Fruit fly (Drosophila melanogaster): ENCODE results near the gene CG31097.

The CG31097 gene

DNA sequence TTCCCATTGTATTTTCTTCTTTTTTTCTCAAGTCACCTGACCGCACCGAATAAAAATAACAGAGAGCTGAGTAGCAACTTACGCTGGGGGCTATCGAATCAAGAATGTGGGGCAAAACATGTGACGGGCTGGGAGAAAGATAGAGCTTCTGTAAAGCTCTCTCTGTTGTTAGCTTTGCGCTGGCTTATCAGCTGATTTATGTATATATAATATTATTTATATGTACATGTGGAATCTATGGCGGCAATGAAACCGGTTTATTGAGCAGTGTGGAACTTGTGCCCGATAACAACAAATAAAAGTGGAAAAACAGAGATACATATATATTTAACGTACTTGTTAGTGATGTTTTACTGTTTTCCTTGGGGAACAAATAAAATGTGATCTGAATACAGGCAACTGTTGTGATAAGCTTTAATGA is 4.7 kb downstream of the CG31097 start, which contains the start of gene CG31098:
Gene CG31098, minus strand, starts transcription at position 114 of the 421 bp plus-strand sequence.
- no peak for TF ChIP-seq CG31627 (GFP tag; optimal IDR thresholded peaks at IDR 0.05)
- TF ChIP-seq Hr4 (GFP tag; optimal IDR thresholded peaks at IDR 0.05), result no peak
- no peak for TF ChIP-seq Sox14 (GFP tag; optimal IDR thresholded peaks at IDR 0.05)
- TF ChIP-seq Eip75B (GFP tag; optimal IDR thresholded peaks at IDR 0.05), result no peak
- TF ChIP-seq svp (GFP tag), result no peak
- no peak for TF ChIP-seq OdsH (GFP tag; optimal IDR thresholded peaks at IDR 0.05)
- peak; percentile 25 for TF ChIP-seq Eip93F (GFP tag; optimal IDR thresholded peaks at IDR 0.05)
- peak; percentile 32 for TF ChIP-seq CG6276 (GFP tag; optimal IDR thresholded peaks at IDR 0.05)
- TF ChIP-seq Sox102F (GFP tag; optimal IDR thresholded peaks at IDR 0.05), result peak; percentile 3
- no peak for TF ChIP-seq topi (GFP tag; optimal IDR thresholded peaks at IDR 0.05)
- TF ChIP-seq CG16779 (tag; optimal IDR thresholded peaks at IDR 0.05), result peak; percentile 55
- no peak for TF ChIP-seq CG10631 (GFP tag; optimal IDR thresholded peaks at IDR 0.05)
- TF ChIP-seq spab (GFP tag; optimal IDR thresholded peaks at IDR 0.05), result no peak
- TF ChIP-seq fkh (GFP tag; optimal IDR thresholded peaks at IDR 0.05), result peak; percentile 75
- TF ChIP-seq esn (GFP tag; optimal IDR thresholded peaks at IDR 0.05), result no peak
- TF ChIP-seq pdm3 (GFP tag; optimal IDR thresholded peaks at IDR 0.05), result no peak
- no peak for TF ChIP-seq CG6792 (GFP tag; optimal IDR thresholded peaks at IDR 0.05)
- no peak for TF ChIP-seq dac (GFP tag; optimal IDR thresholded peaks at IDR 0.05)
- peak; percentile 77 for TF ChIP-seq Eip78C (GFP tag)
- no peak for TF ChIP-seq CG1621 (tag; optimal IDR thresholded peaks at IDR 0.05)
- peak; percentile 33 for TF ChIP-seq vri (GFP tag; optimal IDR thresholded peaks at IDR 0.05)
- no peak for TF ChIP-seq CG7368 (GFP tag; optimal IDR thresholded peaks at IDR 0.05)
- no peak for TF ChIP-seq Lpt (GFP tag; optimal IDR thresholded peaks at IDR 0.05)
- TF ChIP-seq CG34406 (GFP tag; optimal IDR thresholded peaks at IDR 0.05), result no peak

DNA sequence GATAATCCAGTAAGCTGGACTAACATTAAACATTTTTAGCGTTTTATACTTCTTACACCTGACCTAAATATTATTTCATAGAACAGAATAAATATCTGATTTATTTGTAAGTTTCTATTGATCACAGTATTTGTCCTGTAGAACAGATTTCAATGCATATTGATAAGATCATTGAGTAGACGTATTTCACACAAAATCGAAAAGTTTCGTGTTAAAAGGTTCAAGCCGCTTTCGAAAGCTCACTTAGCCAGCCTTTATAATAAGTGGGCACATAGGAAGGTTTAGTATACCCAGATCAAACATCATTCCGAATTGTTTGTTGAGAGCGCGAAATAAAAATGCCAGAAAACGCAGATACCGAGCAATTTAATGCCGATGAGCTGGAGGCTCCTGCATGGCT is 8.0 kb downstream of the CG31097 start, which contains the start of gene CG11893:
Gene CG11893, plus strand, starts transcription at position 301 of the 400 bp plus-strand sequence.
- TF ChIP-seq CG11762 (GFP tag; optimal IDR thresholded peaks at IDR 0.05; ENCODE audit: insufficient read depth), result no peak
- TF ChIP-seq dsx (GFP tag; optimal IDR thresholded peaks at IDR 0.05; ENCODE audit: poor library complexity, severe bottlenecking), result no peak
- no peak for TF ChIP-seq Eip78C (GFP tag)
- no peak for TF ChIP-seq CG6854 (GFP tag; optimal IDR thresholded peaks at IDR 0.05)
- no peak for TF ChIP-seq fkh (GFP tag; optimal IDR thresholded peaks at IDR 0.05)
- no peak for TF ChIP-seq fd59A (GFP tag; optimal IDR thresholded peaks at IDR 0.05)
- no peak for TF ChIP-seq net (GFP tag; optimal IDR thresholded peaks at IDR 0.05)
- TF ChIP-seq Hr38 (GFP tag; optimal IDR thresholded peaks at IDR 0.05), result no peak
- TF ChIP-seq lz (GFP tag; optimal IDR thresholded peaks at IDR 0.05), result no peak
- no peak for TF ChIP-seq CG15336 (GFP tag; IDR thresholded peaks at IDR 0.05)
- TF ChIP-seq CG3032 (tag; optimal IDR thresholded peaks at IDR 0.05), result no peak

DNA sequence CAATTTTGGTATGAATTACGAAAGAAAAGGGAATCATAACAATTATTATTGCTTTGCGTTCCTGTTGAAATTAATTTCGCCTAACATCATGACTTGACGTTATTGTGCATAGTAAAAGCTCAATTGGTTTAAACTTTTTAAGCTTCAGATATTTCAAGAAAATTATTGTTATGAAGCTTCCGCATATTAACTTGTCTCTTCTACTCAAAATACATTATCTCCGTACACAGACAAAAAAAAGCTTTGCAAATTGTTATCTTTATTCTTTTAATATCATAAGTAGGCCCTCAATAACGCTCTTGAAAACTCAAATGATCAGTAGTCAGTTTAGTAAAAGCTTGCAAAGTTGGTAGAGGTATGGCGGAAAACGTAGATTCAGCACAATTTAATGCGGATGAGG is 10.4 kb downstream of the CG31097 start, which contains the start of gene CG13658:
Gene CG13658, plus strand, starts transcription at position 347 of the 400 bp plus-strand sequence.
- TF ChIP-seq OdsH (GFP tag; optimal IDR thresholded peaks at IDR 0.05) (no peak), CG3919 (GFP tag; optimal IDR thresholded peaks at IDR 0.05) (no peak), CG3032 (tag; optimal IDR thresholded peaks at IDR 0.05) (no peak), Sox102F (GFP tag; optimal IDR thresholded peaks at IDR 0.05) (no peak), CG11294 (GFP tag; IDR thresholded peaks at IDR 0.05) (no peak), CG8319 (GFP tag; optimal IDR thresholded peaks at IDR 0.05) (no peak), Eip93F (GFP tag; optimal IDR thresholded peaks at IDR 0.05) (no peak), Lpt (GFP tag; optimal IDR thresholded peaks at IDR 0.05) (no peak)

DNA sequence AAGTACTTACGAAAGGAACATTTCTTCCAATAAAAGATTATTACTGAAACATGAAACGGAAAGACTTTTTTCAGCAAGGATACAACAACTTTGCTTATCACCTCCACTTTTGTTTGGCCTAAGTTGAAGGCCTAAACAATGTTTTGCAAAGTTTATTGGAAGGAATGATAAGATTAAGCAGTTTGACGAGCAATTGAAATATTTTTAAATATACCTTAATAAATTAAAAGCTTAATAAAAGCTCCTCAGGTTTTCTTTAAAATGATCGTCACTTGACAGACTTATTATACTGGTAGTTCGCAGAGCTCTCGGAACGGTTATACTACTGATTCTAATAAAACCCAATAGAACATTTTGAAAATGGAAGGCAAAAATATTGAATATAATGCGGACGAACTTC is 12.4 kb downstream of the CG31097 start, which contains the start of gene CG31104:
Gene CG31104, plus strand, starts transcription at position 301 of the 400 bp plus-strand sequence.
- TF ChIP-seq achi (GFP tag; optimal IDR thresholded peaks at IDR 0.05), result no peak
